Worm (Caenorhabditis elegans): ENCODE data around the gene H40L08.9.

ce11 chrX:15103481-15103880 lies 27.2 kb upstream of the H40L08.9 start:
- no peak for TF ChIP-seq nhr-77 (tag; optimal IDR thresholded peaks at IDR 0.05)
- TF ChIP-seq nhr-76 (tag; optimal IDR thresholded peaks at IDR 0.05), result no peak
- TF ChIP-seq snpc-4 (tag; optimal IDR thresholded peaks at IDR 0.05), result no peak
- no peak for TF ChIP-seq ztf-4 (tag; optimal IDR thresholded peaks at IDR 0.05)

Measured in whole organism, L1 larva.